Worm (Caenorhabditis elegans) whole organism, L4 larva: ENCODE measurements around the gene C16D9.6.

Source experiments
- F26F4.8 ChIP-seq: fragments of 200-800 bp; sonication (Bioruptor generic); conservative IDR thresholded peaks from 2 replicates; pipeline ENCODE4 v1.3.6; 2022; ENCODE audit warnings: missing genetic modification characterization, missing compliant biosample characterization
- Y105C5A.15 ChIP-seq: fragments of 200-800 bp; sonication (Bioruptor generic); IDR thresholded peaks from 2 replicates; pipeline ENCODE4 v1.3.6; 2022; ENCODE audit warnings: missing genetic modification characterization, missing compliant biosample characterization
- Y48G9A.11 ChIP-seq: fragments of 200-800 bp; sonication (Bioruptor generic); IDR thresholded peaks from 2 replicates; pipeline ENCODE4 v1.3.6; 2022; ENCODE audit warnings: missing genetic modification reagents, missing genetic modification characterization, missing compliant biosample characterization
- Y5F2A.4 ChIP-seq: fragments of 200-800 bp; sonication (Bioruptor generic); optimal IDR thresholded peaks from 2 replicates; lab custom pipeline; 2018; ENCODE audit warnings: mild to moderate bottlenecking, missing genetic modification characterization, missing compliant biosample characterization
- ZK546.5 ChIP-seq, 2 experiments: sonication (generic microtip); optimal IDR thresholded peaks; 2 replicates each; lab custom pipeline; 2017; ENCODE audit warnings: missing biosample characterization in 2 of 2, missing genetic modification characterization in 2 of 2
- aha-1 ChIP-seq: fragments of 150-350 bp; peaks from one replicate; lab custom pipeline; 2014; ENCODE audit warnings: missing biosample characterization, missing genetic modification characterization
- ama-1 ChIP-seq: fragments of 150-350 bp; optimal IDR thresholded peaks from 2 replicates; lab custom pipeline; 2014; ENCODE audit warnings: inconsistent platforms, mixed read lengths
- arid-1 ChIP-seq: fragments of 200-800 bp; sonication (Bioruptor generic); conservative IDR thresholded peaks from 2 replicates; pipeline ENCODE4 v1.3.6; 2022; ENCODE audit warnings: missing genetic modification reagents, missing genetic modification characterization, missing compliant biosample characterization
- ceh-20 ChIP-seq: fragments of 200-800 bp; sonication (Bioruptor generic); IDR thresholded peaks from 2 replicates; pipeline ENCODE4 v1.3.6; 2022; ENCODE audit warnings: missing genetic modification reagents, missing genetic modification characterization, missing compliant biosample characterization
- ceh-44 ChIP-seq: fragments of 200-800 bp; sonication (Bioruptor generic); IDR thresholded peaks from 2 replicates; pipeline ENCODE4 v1.3.6; 2022; ENCODE audit warnings: missing genetic modification reagents, missing genetic modification characterization, missing compliant biosample characterization
- ceh-62 ChIP-seq: sonication (generic microtip); optimal IDR thresholded peaks from 2 replicates; lab custom pipeline; 2017; ENCODE audit warnings: missing biosample characterization, missing genetic modification characterization
- ctbp-1 ChIP-seq: fragments of 200-800 bp; sonication (Bioruptor generic); IDR thresholded peaks from 2 replicates; pipeline ENCODE4 v1.3.6; 2022; ENCODE audit warnings: missing genetic modification reagents, missing genetic modification characterization, missing compliant biosample characterization
- daf-16 ChIP-seq, 3 experiments: sonication (generic microtip); optimal IDR thresholded peaks; 2 replicates each; lab custom pipeline; 2016 to 2017; ENCODE audit warnings: missing genetic modification characterization in 3 of 3, missing genetic modification reagents in 3 of 3, mild to moderate bottlenecking in 2 of 3, missing compliant biosample characterization in 2 of 3, missing biosample characterization in 1 of 3, moderate library complexity in 1 of 3
- daf-19 ChIP-seq: fragments of 200-800 bp; sonication (Bioruptor generic); conservative IDR thresholded peaks from 2 replicates; pipeline ENCODE4 v1.3.6; 2022; ENCODE audit warnings: missing genetic modification characterization, missing compliant biosample characterization
- dmd-6 ChIP-seq: fragments of 200-800 bp; sonication (Bioruptor generic); IDR thresholded peaks from 2 replicates; pipeline ENCODE4 v1.3.6; 2022; ENCODE audit warnings: missing genetic modification reagents, missing genetic modification characterization, missing compliant biosample characterization
- dmd-8 ChIP-seq: fragments of 200-800 bp; sonication (Bioruptor generic); IDR thresholded peaks from 2 replicates; pipeline ENCODE4 v1.3.6; 2022; ENCODE audit warnings: missing genetic modification characterization, missing compliant biosample characterization
- dmd-9 ChIP-seq: fragments of 200-800 bp; sonication (Bioruptor generic); IDR thresholded peaks from 2 replicates; pipeline ENCODE4 v1.3.6; 2022; ENCODE audit warnings: missing genetic modification reagents, missing genetic modification characterization, missing compliant biosample characterization
- egl-27 ChIP-seq: sonication (generic microtip); optimal IDR thresholded peaks from 3 replicates; lab custom pipeline; 2017; ENCODE audit warnings: missing biosample characterization, missing genetic modification reagents, missing genetic modification characterization
- fos-1 ChIP-seq: fragments of 150-350 bp; optimal IDR thresholded peaks from 2 replicates; lab custom pipeline; 2014; ENCODE audit warnings: missing biosample characterization, missing genetic modification characterization
- gei-8 ChIP-seq: fragments of 200-800 bp; sonication (Bioruptor generic); optimal IDR thresholded peaks from 2 replicates; lab custom pipeline; 2018; ENCODE audit warnings: mild to moderate bottlenecking, missing genetic modification characterization, missing compliant biosample characterization
- hif-1 ChIP-seq, 2 experiments: sonication (generic microtip); optimal IDR thresholded peaks; 2 replicates each; lab custom pipeline; 2016 to 2017; ENCODE audit warnings: missing compliant biosample characterization in 2 of 2, missing genetic modification characterization in 2 of 2, missing genetic modification reagents in 2 of 2, missing genotype in 2 of 2, mild to moderate bottlenecking in 1 of 2
- hlh-11 ChIP-seq: fragments of 200-800 bp; sonication (Bioruptor generic); optimal IDR thresholded peaks from 2 replicates; lab custom pipeline; 2018; ENCODE audit warnings: mild to moderate bottlenecking, missing genetic modification characterization, missing compliant biosample characterization
- hlh-30 ChIP-seq: sonication (generic microtip); optimal IDR thresholded peaks from 2 replicates; lab custom pipeline; 2017; ENCODE audit warnings: antibody characterized with exemption, mild to moderate bottlenecking, missing genetic modification characterization, missing compliant biosample characterization; ENCODE audit not compliant: insufficient read depth
- jun-1 ChIP-seq: fragments of 150-350 bp; optimal IDR thresholded peaks from 2 replicates; lab custom pipeline; 2014; ENCODE audit warnings: missing biosample characterization, missing genetic modification reagents, missing genetic modification characterization
- lin-29 ChIP-seq: fragments of 200-800 bp; sonication (Bioruptor generic); IDR thresholded peaks from 2 replicates; pipeline ENCODE4 v1.3.6; 2022; ENCODE audit warnings: missing genetic modification reagents, missing genetic modification characterization, missing compliant biosample characterization
- lin-38 ChIP-seq: fragments of 200-800 bp; sonication (Bioruptor generic); IDR thresholded peaks from 2 replicates; pipeline ENCODE4 v1.3.6; 2022; ENCODE audit warnings: missing genetic modification reagents, missing genetic modification characterization, missing compliant biosample characterization
- lir-3 ChIP-seq: sonication (generic microtip); optimal IDR thresholded peaks from 2 replicates; lab custom pipeline; 2016; ENCODE audit warnings: mild to moderate bottlenecking, missing genetic modification characterization, missing compliant biosample characterization
- lsy-2 ChIP-seq, 2 experiments: fragments of 150-350 bp in 1 of 2; sonication (generic microtip) in 1 of 2; optimal IDR thresholded peaks; 2 replicates each; lab custom pipeline; 2014 to 2017; ENCODE audit warnings: missing biosample characterization in 2 of 2, missing genetic modification characterization in 2 of 2
- madf-5 ChIP-seq, 2 experiments: fragments of 200-800 bp; sonication (Bioruptor generic); IDR thresholded peaks; 2 replicates each; pipeline ENCODE4 v1.3.6; 2022; ENCODE audit warnings: missing compliant biosample characterization in 2 of 2, missing genetic modification characterization in 2 of 2
- mep-1 ChIP-seq: fragments of 150-350 bp; sonication (generic microtip); optimal IDR thresholded peaks from 3 replicates; lab custom pipeline; 2014; ENCODE audit warnings: missing biosample characterization, missing genetic modification characterization
- mxl-2 ChIP-seq: fragments of 200-800 bp; sonication (Bioruptor generic); conservative IDR thresholded peaks from 2 replicates; pipeline ENCODE4 v1.3.6; 2022; ENCODE audit warnings: missing genetic modification reagents, missing genetic modification characterization, missing compliant biosample characterization
- nhr-28 ChIP-seq: fragments of 150-350 bp; optimal IDR thresholded peaks from 2 replicates; lab custom pipeline; 2014; ENCODE audit warnings: missing biosample characterization, missing genetic modification characterization
- nhr-42 ChIP-seq: fragments of 200-800 bp; sonication (Bioruptor generic); IDR thresholded peaks from 2 replicates; pipeline ENCODE4 v1.3.6; 2022; ENCODE audit warnings: missing genetic modification characterization, missing compliant biosample characterization
- nhr-48 ChIP-seq: sonication (generic microtip); optimal IDR thresholded peaks from 2 replicates; lab custom pipeline; 2016; ENCODE audit warnings: mild to moderate bottlenecking, missing genetic modification characterization, missing compliant biosample characterization
- nhr-76 ChIP-seq: fragments of 150-350 bp; optimal IDR thresholded peaks from 2 replicates; lab custom pipeline; 2014; ENCODE audit warnings: missing biosample characterization, missing genetic modification characterization
- sdz-12 ChIP-seq: fragments of 200-800 bp; sonication (Bioruptor generic); optimal IDR thresholded peaks from 2 replicates; lab custom pipeline; 2018; ENCODE audit warnings: mild to moderate bottlenecking, missing genetic modification characterization, missing compliant biosample characterization
- snpc-1.2 ChIP-seq: fragments of 200-800 bp; sonication (Bioruptor generic); IDR thresholded peaks from 2 replicates; pipeline ENCODE4 v1.3.6; 2022; ENCODE audit warnings: missing genetic modification reagents, missing genetic modification characterization, missing compliant biosample characterization
- tra-1 ChIP-seq: fragments of 200-800 bp; sonication (Bioruptor generic); IDR thresholded peaks from 2 replicates; pipeline ENCODE4 v1.3.6; 2022; ENCODE audit warnings: missing genetic modification reagents, missing genetic modification characterization, missing compliant biosample characterization
- unc-130 ChIP-seq: sonication (generic microtip); optimal IDR thresholded peaks from 2 replicates; lab custom pipeline; 2016; ENCODE audit warnings: missing genetic modification reagents, missing genetic modification characterization, missing compliant biosample characterization
- unc-39 ChIP-seq: sonication (generic microtip); optimal IDR thresholded peaks from 2 replicates; lab custom pipeline; 2017; ENCODE audit warnings: missing biosample characterization, missing genetic modification characterization
- unc-62 ChIP-seq, 3 experiments: fragments of 150-350 bp in 1 of 3; sonication (generic microtip); optimal IDR thresholded peaks in 2 of 3; peaks in 1 of 3; 1 replicate in 1 of 3; 2 replicates in 2 of 3; lab custom pipeline; 2014 to 2017; ENCODE audit warnings: missing biosample characterization in 3 of 3, missing genetic modification characterization in 3 of 3, missing genetic modification reagents in 3 of 3, missing genotype in 1 of 3
- vab-7 ChIP-seq: fragments of 200-800 bp; sonication (Bioruptor generic); IDR thresholded peaks from 2 replicates; pipeline ENCODE4 v1.3.6; 2022; ENCODE audit warnings: missing genetic modification reagents, missing genetic modification characterization, missing compliant biosample characterization
- zfp-3 ChIP-seq: fragments of 200-800 bp; sonication (Bioruptor generic); conservative IDR thresholded peaks from 2 replicates; pipeline ENCODE4 v1.3.6; 2022; ENCODE audit warnings: missing genetic modification reagents, missing genetic modification characterization, missing compliant biosample characterization
- zip-2 ChIP-seq: fragments of 150-350 bp; optimal IDR thresholded peaks from 2 replicates; lab custom pipeline; 2014; ENCODE audit warnings: missing biosample characterization, missing genetic modification characterization
- ztf-11 ChIP-seq: fragments of 150-350 bp; optimal IDR thresholded peaks from 2 replicates; lab custom pipeline; 2014; ENCODE audit warnings: missing biosample characterization, missing genetic modification characterization
- ztf-7 ChIP-seq: fragments of 150-350 bp; optimal IDR thresholded peaks from 2 replicates; lab custom pipeline; 2014; ENCODE audit warnings: missing biosample characterization, missing genetic modification characterization

C16D9.6 gene

DNA sequence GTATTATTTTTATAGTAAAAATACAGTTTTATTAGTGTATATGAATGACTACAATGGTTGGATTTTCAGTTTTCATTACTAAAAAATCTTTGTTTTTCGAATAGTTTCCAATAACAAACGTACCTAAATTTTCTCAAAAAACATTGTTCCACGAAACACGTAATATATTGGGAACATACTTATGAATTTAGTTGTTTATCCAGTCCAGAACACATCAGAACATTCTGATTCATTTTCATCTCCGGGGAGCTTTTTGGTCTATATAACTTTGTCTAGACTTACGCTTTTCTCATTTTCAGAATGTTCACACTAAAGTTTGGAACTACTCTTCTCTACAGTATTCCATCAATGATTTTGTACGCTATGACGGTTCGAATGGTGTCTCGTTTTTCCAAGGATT lies 41.7 kb upstream of the C16D9.6 start, which contains the start of gene srg-33:
Gene srg-33, plus strand, starts transcription at position 301 of the 400 bp plus-strand sequence.
- TF ChIP-seq ZK546.5 (tag; optimal IDR thresholded peaks at IDR 0.05; lab: Kevin White, UChicago) (no peak), madf-5 (GFP tag; IDR thresholded peaks at IDR 0.05; lab: Robert Waterston, UW) (no peak), Y105C5A.15 (GFP tag; lab: Robert Waterston, UW) (no peak), fos-1 (tag; lab: Kevin White, UChicago) (no peak), hlh-11 (no peak), unc-130 (GFP tag; lab: Kevin White, UChicago) (no peak), ceh-20 (GFP tag; lab: Robert Waterston, UW) (no peak), snpc-1.2 (GFP tag; lab: Robert Waterston, UW) (no peak), vab-7 (GFP tag; lab: Robert Waterston, UW) (no peak), hif-1 (tag; optimal IDR thresholded peaks at IDR 0.05; lab: Kevin White, UChicago) (no peak), unc-39 (no peak), zfp-3 (GFP tag; lab: Robert Waterston, UW) (no peak)
- TF ChIP-seq, all 104 proteins: peak for 0

DNA sequence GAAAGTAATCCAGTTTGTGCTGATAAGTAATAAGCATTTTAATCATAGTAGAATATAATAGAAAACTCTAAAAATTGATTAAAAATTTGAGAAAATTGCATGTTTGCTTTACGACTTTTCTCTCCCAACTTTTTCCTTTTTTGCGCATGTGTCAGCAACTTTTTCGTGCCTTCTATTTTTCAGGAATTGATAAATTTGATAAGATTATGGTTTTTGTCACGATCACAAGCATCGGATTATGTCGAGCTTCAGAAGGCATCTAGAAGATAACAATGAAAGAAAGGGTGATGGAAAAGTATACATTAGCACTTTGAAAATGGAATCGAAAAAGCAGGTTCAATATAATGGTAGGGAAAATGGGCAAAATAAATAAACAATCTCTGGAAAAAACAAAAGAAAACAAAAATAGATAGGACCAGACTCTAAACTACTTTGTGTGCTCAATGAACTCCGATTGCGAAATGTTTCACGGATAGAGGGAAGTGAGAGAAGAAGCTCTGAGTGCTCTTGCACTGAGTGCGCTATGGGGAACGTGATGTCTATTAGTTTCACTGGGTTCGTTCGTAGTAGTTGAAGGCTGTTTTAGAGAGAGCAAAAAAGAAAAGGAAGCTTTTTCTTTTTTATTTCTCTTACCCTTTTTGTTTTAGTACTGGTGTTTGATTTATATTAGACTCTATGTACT lies 38.2 kb upstream of the C16D9.6 start:
- no peak for TF ChIP-seq F26F4.8 (GFP tag; lab: Robert Waterston, UW)
- TF ChIP-seq hif-1 (tag; optimal IDR thresholded peaks at IDR 0.05; lab: Kevin White, UChicago) = peak in 1 of 2 experiments; percentile 78
- no peak for TF ChIP-seq snpc-1.2 (GFP tag; lab: Robert Waterston, UW)
- TF ChIP-seq egl-27 = no peak
- no peak for TF ChIP-seq ztf-7 (tag; lab: Kevin White, UChicago)
- no peak for TF ChIP-seq mxl-2 (GFP tag; lab: Robert Waterston, UW)
- no peak for TF ChIP-seq lsy-2 (tag; optimal IDR thresholded peaks at IDR 0.05; lab: Kevin White, UChicago)
- TF ChIP-seq hlh-30 = peak; percentile 66
- TF ChIP-seq ceh-44 = no peak
- no peak for TF ChIP-seq gei-8 (GFP tag; lab: Kevin White, UChicago)
- no peak for TF ChIP-seq nhr-28 (tag; lab: Kevin White, UChicago)
- peak; percentile 22; the same call in 1 of the 2 replicates for TF ChIP-seq dmd-6 (GFP tag; lab: Robert Waterston, UW)
- TF ChIP-seq dmd-8 (GFP tag; lab: Robert Waterston, UW) = no peak
- no peak for TF ChIP-seq arid-1 (GFP tag; lab: Robert Waterston, UW)
- no peak for TF ChIP-seq daf-19 (GFP tag; lab: Robert Waterston, UW)
- TF ChIP-seq mep-1 (tag; lab: Kevin White, UChicago) = no peak
- TF ChIP-seq hlh-11 = no peak
- TF ChIP-seq nhr-48 (tag; lab: Kevin White, UChicago) = peak; percentile 94
- no peak for TF ChIP-seq dmd-9
- no peak for TF ChIP-seq lin-29 (GFP tag; lab: Robert Waterston, UW)
- no peak for TF ChIP-seq unc-130 (GFP tag; lab: Kevin White, UChicago)
- TF ChIP-seq aha-1 (tag; lab: Kevin White, UChicago) = peak; percentile 92
- no peak for TF ChIP-seq sdz-12 (GFP tag; lab: Kevin White, UChicago)
- TF ChIP-seq tra-1 = no peak
- TF ChIP-seq ceh-62 (tag; lab: Kevin White, UChicago) = no peak
- no peak for TF ChIP-seq jun-1
- no peak for TF ChIP-seq zip-2 (tag; lab: Kevin White, UChicago)
- peak; percentile 50; the same call in 1 of the 2 replicates for TF ChIP-seq ctbp-1 (GFP tag; lab: Robert Waterston, UW)
- TF ChIP-seq nhr-76 = no peak
- no peak for TF ChIP-seq lin-38 (GFP tag; lab: Robert Waterston, UW)
- no peak for TF ChIP-seq unc-62 (GFP tag; optimal IDR thresholded peaks at IDR 0.05 in 1 of 2; lab: Kevin White, UChicago)
- no peak for TF ChIP-seq unc-62 (tag; optimal IDR thresholded peaks at IDR 0.05; lab: Kevin White, UChicago)
- no peak for TF ChIP-seq ztf-11 (tag; lab: Kevin White, UChicago)
- no peak for TF ChIP-seq Y48G9A.11 (GFP tag; lab: Robert Waterston, UW)
- TF ChIP-seq lir-3 (tag; lab: Kevin White, UChicago) = no peak
- no peak for TF ChIP-seq Y5F2A.4 (GFP tag; lab: Kevin White, UChicago)
- TF ChIP-seq fos-1 (tag; lab: Kevin White, UChicago) = no peak
- TF ChIP-seq ama-1 = no peak
- TF ChIP-seq nhr-42 = no peak
- TF ChIP-seq daf-16 (GFP tag; optimal IDR thresholded peaks at IDR 0.05; lab: Kevin White, UChicago) = peak in 1 of 2 experiments; percentile 17
- TF ChIP-seq daf-16 (tag; optimal IDR thresholded peaks at IDR 0.05; lab: Kevin White, UChicago) = no peak
